Worm (Caenorhabditis elegans): ENCODE data around the gene F10A3.17.

The F10A3.17 gene

ce11 chrV:16165936-16166335, 6.4 kb upstream of the F10A3.17 start, which contains the start of gene str-108:
Gene str-108 (plus strand): TSS chrV:16166236.
- no peak for TF ChIP-seq ceh-30 (tag; optimal IDR thresholded peaks at IDR 0.05)
- TF ChIP-seq F13H6.1 (tag; optimal IDR thresholded peaks at IDR 0.05), result no peak
- TF ChIP-seq tbx-7 (tag; optimal IDR thresholded peaks at IDR 0.05), result no peak
- TF ChIP-seq fax-1 (tag; optimal IDR thresholded peaks at IDR 0.05), result no peak
- TF ChIP-seq pag-3 (tag; optimal IDR thresholded peaks at IDR 0.05; ENCODE audit: borderline replicate concordance), result no peak
- no peak for TF ChIP-seq ceh-31 (tag; optimal IDR thresholded peaks at IDR 0.05)
- no peak for TF ChIP-seq sox-2 (GFP tag; IDR thresholded peaks at IDR 0.05)
- TF ChIP-seq fkh-6 (tag; optimal IDR thresholded peaks at IDR 0.05), result no peak
- TF ChIP-seq C08G9.2 (tag; optimal IDR thresholded peaks at IDR 0.05), result no peak
- TF ChIP-seq sox-4 (tag; optimal IDR thresholded peaks at IDR 0.05), result no peak
- TF ChIP-seq lim-6 (tag; optimal IDR thresholded peaks at IDR 0.05), result no peak
- TF ChIP-seq sdc-2 (tag; optimal IDR thresholded peaks at IDR 0.05), result no peak
- TF ChIP-seq Y22D7AL.16 (tag; optimal IDR thresholded peaks at IDR 0.05), result no peak
- TF ChIP-seq nhr-11 (tag; optimal IDR thresholded peaks at IDR 0.05), result no peak
- no peak for TF ChIP-seq elt-2 (tag; optimal IDR thresholded peaks at IDR 0.05)
- no peak for TF ChIP-seq pat-9 (tag; optimal IDR thresholded peaks at IDR 0.05)

ce11 chrV:16163719-16164118, 4.2 kb upstream of the F10A3.17 start, which contains the start of gene F10A3.12:
Gene F10A3.12 (plus strand): TSS chrV:16164019.
- TF ChIP-seq zip-5 (tag; optimal IDR thresholded peaks at IDR 0.05), result no peak
- TF ChIP-seq nhr-232 (tag; optimal IDR thresholded peaks at IDR 0.05), result no peak
- TF ChIP-seq unc-42 (tag; optimal IDR thresholded peaks at IDR 0.05), result no peak
- no peak for TF ChIP-seq npax-4 (tag; optimal IDR thresholded peaks at IDR 0.05)
- no peak for TF ChIP-seq C38D4.7 (GFP tag; optimal IDR thresholded peaks at IDR 0.05)
- TF ChIP-seq ztf-16 (tag; optimal IDR thresholded peaks at IDR 0.05), result no peak
- no peak for TF ChIP-seq eyg-1 (tag; optimal IDR thresholded peaks at IDR 0.05)
- TF ChIP-seq hlh-8 (tag; optimal IDR thresholded peaks at IDR 0.05), result no peak
- TF ChIP-seq C08G9.2 (tag; optimal IDR thresholded peaks at IDR 0.05), result no peak
- no peak for TF ChIP-seq ceh-22 (tag; optimal IDR thresholded peaks at IDR 0.05)
- TF ChIP-seq che-1 (tag; optimal IDR thresholded peaks at IDR 0.05), result no peak

ce11 chrV:16162124-16162735, 2.7 kb upstream of the F10A3.17 start, which contains the start of the genes str-109 and F10A3.11:
Gene str-109 (minus strand): TSS chrV:16162224.
Gene F10A3.11 (plus strand): TSS chrV:16162685.
- TF ChIP-seq elt-4 (tag; optimal IDR thresholded peaks at IDR 0.05), result no peak
- TF ChIP-seq pag-3 (tag; optimal IDR thresholded peaks at IDR 0.05; ENCODE audit: borderline replicate concordance), result no peak
- no peak for TF ChIP-seq ets-4 (tag; optimal IDR thresholded peaks at IDR 0.05)
- no peak for TF ChIP-seq ama-1 (optimal IDR thresholded peaks at IDR 0.05)
- TF ChIP-seq C08G9.2 (tag; optimal IDR thresholded peaks at IDR 0.05), result no peak
- TF ChIP-seq mec-3 (tag; optimal IDR thresholded peaks at IDR 0.05; ENCODE audit: borderline replicate concordance), result no peak
- no peak for TF ChIP-seq ttx-3 (tag; optimal IDR thresholded peaks at IDR 0.05)
- no peak for TF ChIP-seq ceh-24 (tag; optimal IDR thresholded peaks at IDR 0.05)
- no peak for TF ChIP-seq unc-3 (GFP tag; conservative IDR thresholded peaks at IDR 0.05)
- TF ChIP-seq unc-3 (tag; optimal IDR thresholded peaks at IDR 0.05), result no peak

ce11 chrV:16160087-16160486, 593 bp upstream of the F10A3.17 start:
- no peak for TF ChIP-seq sox-4 (tag; optimal IDR thresholded peaks at IDR 0.05)
- no peak for TF ChIP-seq pag-3 (tag; optimal IDR thresholded peaks at IDR 0.05; ENCODE audit: borderline replicate concordance)
- no peak for TF ChIP-seq npax-4 (tag; optimal IDR thresholded peaks at IDR 0.05)
- no peak for TF ChIP-seq nhr-11 (tag; optimal IDR thresholded peaks at IDR 0.05)
- no peak for TF ChIP-seq ets-4 (tag; optimal IDR thresholded peaks at IDR 0.05)
- TF ChIP-seq tbx-7 (tag; optimal IDR thresholded peaks at IDR 0.05), result no peak
- no peak for TF ChIP-seq ceh-9 (tag; optimal IDR thresholded peaks at IDR 0.05)
- TF ChIP-seq odd-2 (tag; optimal IDR thresholded peaks at IDR 0.05), result no peak

Data from whole organism, late embryonic.